Worm (Caenorhabditis elegans): ENCODE measurements around the gene ZC455.1.

DNA sequence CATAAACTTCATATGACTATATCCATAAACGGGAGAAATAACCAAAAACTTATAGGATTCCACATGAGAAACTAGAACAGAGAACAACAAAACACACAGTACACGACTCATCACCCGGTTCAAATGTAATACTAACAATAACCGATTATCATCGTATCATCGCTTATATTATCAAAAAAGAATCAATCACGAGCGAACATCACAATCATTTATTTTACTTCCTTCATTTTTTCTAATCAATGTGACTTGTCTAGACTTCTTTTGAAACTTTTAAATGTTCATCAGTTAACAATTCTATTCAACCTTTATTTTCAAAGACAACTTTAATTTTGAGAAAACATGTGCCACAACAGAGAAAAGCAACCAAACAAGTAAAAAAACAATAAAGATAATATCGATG is 21.9 kb downstream of the ZC455.1 start, which contains the start of gene ugt-4:
- TF ChIP-seq pha-4 (tag; optimal IDR thresholded peaks at IDR 0.05) (peak; percentile 20), R02D3.7 (tag; optimal IDR thresholded peaks at IDR 0.05) (no peak), ztf-4 (tag; optimal IDR thresholded peaks at IDR 0.05) (no peak), nfya-1 (tag; optimal IDR thresholded peaks at IDR 0.05; ENCODE audit: insufficient read depth) (no peak), ZK546.5 (tag; optimal IDR thresholded peaks at IDR 0.05) (no peak), nhr-25 (tag; optimal IDR thresholded peaks at IDR 0.05) (no peak), elt-1 (tag; optimal IDR thresholded peaks at IDR 0.05) (no peak), egl-27 (tag; optimal IDR thresholded peaks at IDR 0.05) (no peak), aly-2 (tag; optimal IDR thresholded peaks at IDR 0.05) (no peak), ceh-28 (tag; optimal IDR thresholded peaks at IDR 0.05) (no peak), ceh-9 (tag; optimal IDR thresholded peaks at IDR 0.05) (no peak)
